Worm (Caenorhabditis elegans) whole organism, L1 larva: ENCODE results near the gene arrd-6.
A peak's percentile ranks its signal among the peaks of the same experiment; 100 is the strongest.

Source experiments
- C04F5.9 ChIP-seq: sonication (generic microtip); optimal IDR thresholded peaks from 2 replicates; lab custom pipeline; 2016; ENCODE audit warnings: missing genetic modification characterization, missing compliant biosample characterization
- C16A3.4 ChIP-seq: fragments of 150-350 bp; optimal IDR thresholded peaks from 2 replicates; lab custom pipeline; 2014; ENCODE audit warnings: missing biosample characterization, missing genetic modification characterization
- C34B4.2 ChIP-seq: sonication (generic microtip); optimal IDR thresholded peaks from 2 replicates; lab custom pipeline; 2017; ENCODE audit warnings: mild to moderate bottlenecking, missing genetic modification characterization, missing compliant biosample characterization
- F16B12.6 ChIP-seq: fragments of 150-350 bp; optimal IDR thresholded peaks from 2 replicates; lab custom pipeline; 2014; ENCODE audit warnings: missing biosample characterization, missing genetic modification characterization
- Y116A8C.19 ChIP-seq: sonication (generic microtip); optimal IDR thresholded peaks from 2 replicates; lab custom pipeline; 2016; ENCODE audit warnings: missing compliant biosample characterization, missing genetic modification characterization, borderline replicate concordance
- alr-1 ChIP-seq: fragments of 200-800 bp; sonication (Bioruptor generic); optimal IDR thresholded peaks from 2 replicates; lab custom pipeline; 2018; ENCODE audit warnings: borderline replicate concordance, mild to moderate bottlenecking, missing genetic modification characterization, missing compliant biosample characterization
- aly-2 ChIP-seq: fragments of 150-350 bp; optimal IDR thresholded peaks from 2 replicates; lab custom pipeline; 2014; ENCODE audit warnings: missing biosample characterization, missing genetic modification characterization
- ama-1 ChIP-seq: fragments of 150-350 bp; optimal IDR thresholded peaks from 2 replicates; lab custom pipeline; 2014
- blmp-1 ChIP-seq: fragments of 150-350 bp; optimal IDR thresholded peaks from 2 replicates; lab custom pipeline; 2014; ENCODE audit warnings: missing biosample characterization, missing genetic modification characterization
- ceh-63 ChIP-seq: fragments of 200-800 bp; sonication (Bioruptor generic); optimal IDR thresholded peaks from 2 replicates; lab custom pipeline; 2018; ENCODE audit warnings: mild to moderate bottlenecking, missing genetic modification characterization, missing compliant biosample characterization
- ceh-8 ChIP-seq: fragments of 200-800 bp; sonication (Bioruptor generic); optimal IDR thresholded peaks from 2 replicates; lab custom pipeline; 2018; ENCODE audit warnings: mild to moderate bottlenecking, missing genetic modification characterization, moderate library complexity, missing compliant biosample characterization
- ceh-82 ChIP-seq, 3 experiments: fragments of 150-350 bp in 1 of 3; sonication (generic microtip) in 2 of 3; optimal IDR thresholded peaks; 2 replicates each; lab custom pipeline; 2014 to 2017; ENCODE audit warnings: missing biosample characterization in 3 of 3, missing genetic modification characterization in 3 of 3
- ceh-90 ChIP-seq: sonication (generic microtip); optimal IDR thresholded peaks from 2 replicates; lab custom pipeline; 2016; ENCODE audit warnings: missing genetic modification characterization, missing compliant biosample characterization
- ces-1 ChIP-seq: fragments of 150-350 bp; optimal IDR thresholded peaks from 2 replicates; lab custom pipeline; 2014; ENCODE audit warnings: missing biosample characterization, missing genetic modification reagents, missing genetic modification characterization
- dsc-1 ChIP-seq: sonication (generic microtip); optimal IDR thresholded peaks from 2 replicates; lab custom pipeline; 2016; ENCODE audit warnings: mild to moderate bottlenecking, missing genetic modification characterization, missing compliant biosample characterization
- egl-13 ChIP-seq: sonication (generic microtip); optimal IDR thresholded peaks from 2 replicates; lab custom pipeline; 2016; ENCODE audit warnings: missing genotype, missing genetic modification reagents, missing genetic modification characterization, missing compliant biosample characterization
- egl-27 ChIP-seq, 2 experiments: fragments of 150-350 bp in 1 of 2; sonication (generic microtip); optimal IDR thresholded peaks; 3 replicates each; lab custom pipeline; 2017 to 2018; ENCODE audit warnings: missing biosample characterization in 2 of 2, missing genetic modification characterization in 2 of 2, missing genetic modification reagents in 2 of 2
- elt-3 ChIP-seq, 6 experiments: fragments of 150-350 bp in 1 of 6; sonication (generic microtip); optimal IDR thresholded peaks; 2 replicates each; lab custom pipeline; 2017 to 2018; ENCODE audit warnings: missing biosample characterization in 6 of 6, missing genetic modification characterization in 6 of 6, inconsistent platforms in 1 of 6
- fkh-10 ChIP-seq: sonication (generic microtip); optimal IDR thresholded peaks from 2 replicates; lab custom pipeline; 2017; ENCODE audit warnings: missing biosample characterization, missing genetic modification reagents, missing genetic modification characterization
- fkh-8 ChIP-seq: sonication (generic microtip); optimal IDR thresholded peaks from 2 replicates; lab custom pipeline; 2016; ENCODE audit warnings: mild to moderate bottlenecking, missing genetic modification characterization, missing compliant biosample characterization
- fos-1 ChIP-seq: fragments of 150-350 bp; optimal IDR thresholded peaks from 2 replicates; lab custom pipeline; 2014; ENCODE audit warnings: missing biosample characterization, missing genetic modification characterization
- grh-1 ChIP-seq: fragments of 200-800 bp; sonication (Bioruptor generic); IDR thresholded peaks from 2 replicates; pipeline ENCODE4 v1.3.6; 2022; ENCODE audit warnings: missing genetic modification reagents, missing genetic modification characterization, missing compliant biosample characterization
- hlh-17 ChIP-seq: fragments of 200-800 bp; sonication (Bioruptor generic); optimal IDR thresholded peaks from 2 replicates; lab custom pipeline; 2018; ENCODE audit warnings: missing genetic modification characterization, mild to moderate bottlenecking, missing compliant biosample characterization, moderate library complexity, borderline replicate concordance
- irx-1 ChIP-seq: sonication (generic microtip); optimal IDR thresholded peaks from 2 replicates; lab custom pipeline; 2016; ENCODE audit warnings: missing genetic modification characterization, missing compliant biosample characterization
- isw-1 ChIP-seq: fragments of 200-800 bp; sonication (Bioruptor generic); IDR thresholded peaks from 2 replicates; pipeline ENCODE4 v1.3.6; 2022; ENCODE audit warnings: missing genetic modification characterization, missing compliant biosample characterization
- jun-1 ChIP-seq: fragments of 150-350 bp; optimal IDR thresholded peaks from 2 replicates; lab custom pipeline; 2014; ENCODE audit warnings: missing biosample characterization, missing genetic modification reagents, missing genetic modification characterization
- lin-13 ChIP-seq: fragments of 150-350 bp; optimal IDR thresholded peaks from 2 replicates; lab custom pipeline; 2014; ENCODE audit warnings: missing biosample characterization, missing genetic modification reagents, missing genetic modification characterization
- lin-14 ChIP-seq: fragments of 200-800 bp; sonication (Bioruptor generic); optimal IDR thresholded peaks from 2 replicates; lab custom pipeline; 2018; ENCODE audit warnings: mild to moderate bottlenecking, missing genetic modification characterization, moderate library complexity, missing compliant biosample characterization
- lin-35 ChIP-seq, 2 experiments: fragments of 150-350 bp; optimal IDR thresholded peaks; 2 replicates each; lab custom pipeline; 2014; ENCODE audit warnings: missing biosample characterization in 2 of 2, missing genetic modification characterization in 2 of 2, missing genetic modification reagents in 2 of 2
- mab-9 ChIP-seq: fragments of 200-800 bp; sonication (Bioruptor generic); IDR thresholded peaks from 2 replicates; pipeline ENCODE4 v1.3.6; 2022; ENCODE audit warnings: missing genetic modification reagents, missing genetic modification characterization, missing compliant biosample characterization
- mdl-1 ChIP-seq, 2 experiments: fragments of 150-350 bp; optimal IDR thresholded peaks; 2 replicates each; lab custom pipeline; 2014 to 2017; ENCODE audit warnings: missing biosample characterization in 2 of 2, missing genetic modification characterization in 2 of 2, inconsistent platforms in 1 of 2
- mef-2 ChIP-seq: fragments of 150-350 bp; optimal IDR thresholded peaks from 2 replicates; lab custom pipeline; 2014; ENCODE audit warnings: missing biosample characterization, missing genetic modification characterization
- mep-1 ChIP-seq: fragments of 150-350 bp; optimal IDR thresholded peaks from 2 replicates; lab custom pipeline; 2014; ENCODE audit warnings: missing biosample characterization, missing genetic modification characterization
- nhr-12 ChIP-seq: sonication (generic microtip); optimal IDR thresholded peaks from 2 replicates; lab custom pipeline; 2017; ENCODE audit warnings: missing biosample characterization, missing genetic modification characterization
- nhr-237 ChIP-seq: fragments of 150-350 bp; optimal IDR thresholded peaks from 2 replicates; lab custom pipeline; 2014; ENCODE audit warnings: missing biosample characterization, missing genetic modification characterization
- nhr-28 ChIP-seq: fragments of 150-350 bp; optimal IDR thresholded peaks from 2 replicates; lab custom pipeline; 2014; ENCODE audit warnings: missing biosample characterization, missing genetic modification characterization
- nhr-47 ChIP-seq: sonication (generic microtip); optimal IDR thresholded peaks from 2 replicates; lab custom pipeline; 2016; ENCODE audit warnings: mild to moderate bottlenecking, missing genetic modification characterization, moderate library complexity, missing compliant biosample characterization
- nhr-77 ChIP-seq: fragments of 150-350 bp; optimal IDR thresholded peaks from 2 replicates; lab custom pipeline; 2014; ENCODE audit warnings: missing biosample characterization, missing genetic modification characterization
- nhr-90 ChIP-seq: sonication (generic microtip); optimal IDR thresholded peaks from 2 replicates; lab custom pipeline; 2016; ENCODE audit warnings: mild to moderate bottlenecking, missing genetic modification characterization, missing compliant biosample characterization; ENCODE audit not compliant: poor library complexity
- pag-3 ChIP-seq: sonication (generic microtip); optimal IDR thresholded peaks from 2 replicates; lab custom pipeline; 2017; ENCODE audit warnings: missing genetic modification characterization, mild to moderate bottlenecking, missing compliant biosample characterization, antibody characterized with exemption, borderline replicate concordance; ENCODE audit not compliant: insufficient read depth
- pqm-1 ChIP-seq: sonication (generic microtip); optimal IDR thresholded peaks from 3 replicates; lab custom pipeline; 2017; ENCODE audit warnings: missing biosample characterization, missing genetic modification characterization
- rnt-1 ChIP-seq: sonication (generic microtip); optimal IDR thresholded peaks from 2 replicates; lab custom pipeline; 2016; ENCODE audit warnings: mild to moderate bottlenecking, missing genetic modification characterization, moderate library complexity, missing compliant biosample characterization
- skn-1 ChIP-seq: fragments of 150-350 bp; optimal IDR thresholded peaks from 2 replicates; lab custom pipeline; 2014; ENCODE audit warnings: missing biosample characterization, missing genetic modification characterization
- snpc-4 ChIP-seq: fragments of 150-350 bp; optimal IDR thresholded peaks from 2 replicates; lab custom pipeline; 2014; ENCODE audit warnings: missing biosample characterization, missing genetic modification characterization
- sox-4 ChIP-seq: sonication (generic microtip); optimal IDR thresholded peaks from 2 replicates; lab custom pipeline; 2016; ENCODE audit warnings: missing genetic modification characterization, missing compliant biosample characterization
- sup-37 ChIP-seq: fragments of 200-800 bp; sonication (Bioruptor generic); optimal IDR thresholded peaks from 2 replicates; lab custom pipeline; 2018; ENCODE audit warnings: mild to moderate bottlenecking, missing genetic modification characterization, missing compliant biosample characterization
- swsn-7 ChIP-seq: sonication (generic microtip); optimal IDR thresholded peaks from 2 replicates; lab custom pipeline; 2016; ENCODE audit warnings: missing genetic modification characterization, missing compliant biosample characterization
- tbx-2 ChIP-seq: sonication (generic microtip); optimal IDR thresholded peaks from 2 replicates; lab custom pipeline; 2016; ENCODE audit warnings: missing genetic modification characterization, missing compliant biosample characterization
- unc-130 ChIP-seq: fragments of 150-350 bp; optimal IDR thresholded peaks from 2 replicates; lab custom pipeline; 2017; ENCODE audit warnings: missing biosample characterization, missing genetic modification characterization, inconsistent platforms
- unc-62 ChIP-seq: fragments of 150-350 bp; optimal IDR thresholded peaks from 2 replicates; lab custom pipeline; 2014; ENCODE audit warnings: missing biosample characterization, missing genetic modification reagents, missing genetic modification characterization
- unc-98 ChIP-seq: fragments of 200-800 bp; sonication (Bioruptor generic); IDR thresholded peaks from 2 replicates; pipeline ENCODE4 v1.3.6; 2022; ENCODE audit warnings: missing genetic modification characterization, missing compliant biosample characterization
- xbp-1 ChIP-seq: sonication (generic microtip); optimal IDR thresholded peaks from 2 replicates; lab custom pipeline; 2016; ENCODE audit warnings: missing genetic modification characterization, missing compliant biosample characterization
- zag-1 ChIP-seq: fragments of 150-350 bp; optimal IDR thresholded peaks from 2 replicates; lab custom pipeline; 2014; ENCODE audit warnings: missing biosample characterization, missing genetic modification characterization
- zip-4 ChIP-seq: fragments of 200-800 bp; sonication (Bioruptor generic); optimal IDR thresholded peaks from 2 replicates; lab custom pipeline; 2018; ENCODE audit warnings: mild to moderate bottlenecking, missing genetic modification characterization, moderate library complexity, missing compliant biosample characterization

The arrd-6 gene

ce11 chrII:11132542-11132941 lies 10.0 kb upstream of the arrd-6 start, which contains the start of gene F40F8.11:
TSS of gene F40F8.11 (minus strand) at chrII:11132590.
- TF ChIP-seq mab-9: no peak
- peak; percentile 57 for TF ChIP-seq skn-1
- 0 out of 2 replicates have a peak, but pooled peaks have one; percentile 1 for TF ChIP-seq isw-1 (GFP tag; lab: Robert Waterston, UW)
- peak; percentile 43 for TF ChIP-seq lin-14
- TF ChIP-seq zag-1: no peak
- TF ChIP-seq snpc-4 (tag; lab: Kevin White, UChicago): no peak
- no peak for TF ChIP-seq fkh-10 (GFP tag; lab: Kevin White, UChicago)
- no peak for TF ChIP-seq zip-4 (GFP tag; lab: Kevin White, UChicago)
- TF ChIP-seq egl-27 (tag; optimal IDR thresholded peaks at IDR 0.05; lab: Kevin White, UChicago): no peak
- peak; percentile 89 to 95 for TF ChIP-seq lin-35 (GFP tag; optimal IDR thresholded peaks at IDR 0.05; lab: Kevin White, UChicago)
- TF ChIP-seq Y116A8C.19 (tag; lab: Kevin White, UChicago): no peak
- peak; percentile 26 for TF ChIP-seq tbx-2 (tag; lab: Kevin White, UChicago)
- TF ChIP-seq aly-2 (tag; lab: Kevin White, UChicago): no peak
- no peak for TF ChIP-seq unc-62 (GFP tag; lab: Kevin White, UChicago)
- no peak for TF ChIP-seq sup-37 (GFP tag; lab: Kevin White, UChicago)
- no peak for TF ChIP-seq F16B12.6 (tag; lab: Kevin White, UChicago)
- peak; percentile 62 for TF ChIP-seq C16A3.4 (tag; lab: Kevin White, UChicago)
- TF ChIP-seq mdl-1 (tag; optimal IDR thresholded peaks at IDR 0.05; lab: Kevin White, UChicago): no peak
- TF ChIP-seq sox-4 (tag; lab: Kevin White, UChicago): no peak
- TF ChIP-seq ceh-82 (tag; optimal IDR thresholded peaks at IDR 0.05; lab: Kevin White, UChicago): peak in 1 of 3 experiments; percentile 11
- TF ChIP-seq fos-1 (tag; lab: Kevin White, UChicago): no peak
- TF ChIP-seq nhr-77 (tag; lab: Kevin White, UChicago): no peak
- peak; percentile 56 for TF ChIP-seq mep-1 (tag; lab: Kevin White, UChicago)
- TF ChIP-seq C04F5.9 (tag; lab: Kevin White, UChicago): no peak
- TF ChIP-seq blmp-1 (tag; lab: Kevin White, UChicago): peak; percentile 35
- TF ChIP-seq hlh-17 (GFP tag; lab: Kevin White, UChicago): no peak
- TF ChIP-seq ceh-90 (tag; lab: Kevin White, UChicago): no peak
- TF ChIP-seq nhr-28 (tag; lab: Kevin White, UChicago): no peak
- no peak for TF ChIP-seq grh-1 (GFP tag; lab: Robert Waterston, UW)
- peak; percentile 21 for TF ChIP-seq xbp-1
- TF ChIP-seq nhr-12 (tag; lab: Kevin White, UChicago): no peak
- no peak for TF ChIP-seq nhr-90 (tag; lab: Kevin White, UChicago)
- peak; percentile 20 for TF ChIP-seq swsn-7 (tag; lab: Kevin White, UChicago)
- TF ChIP-seq fkh-8: no peak
- TF ChIP-seq pqm-1 (tag; lab: Kevin White, UChicago): no peak
- no peak for TF ChIP-seq pag-3 (tag; lab: Kevin White, UChicago)
- TF ChIP-seq mef-2 (tag; lab: Kevin White, UChicago): no peak
- TF ChIP-seq elt-3 (tag; optimal IDR thresholded peaks at IDR 0.05; lab: Kevin White, UChicago): no peak
- TF ChIP-seq ama-1 (lab: Kevin White, UChicago): no peak
- no peak for TF ChIP-seq lin-13 (GFP tag; lab: Kevin White, UChicago)
- no peak for TF ChIP-seq irx-1 (tag; lab: Kevin White, UChicago)
- no peak for TF ChIP-seq ces-1 (GFP tag; lab: Kevin White, UChicago)
- TF ChIP-seq unc-98 (GFP tag; lab: Robert Waterston, UW): no peak
- TF ChIP-seq unc-130 (tag; lab: Kevin White, UChicago): no peak
- TF ChIP-seq ceh-63 (GFP tag; lab: Kevin White, UChicago): no peak
- no peak for TF ChIP-seq jun-1 (tag; lab: Kevin White, UChicago)
- no peak for TF ChIP-seq C34B4.2
- no peak for TF ChIP-seq egl-13
- TF ChIP-seq nhr-47 (tag; lab: Kevin White, UChicago): peak; percentile 53
- no peak for TF ChIP-seq alr-1 (tag; lab: Kevin White, UChicago)
- no peak for TF ChIP-seq ceh-8
- TF ChIP-seq nhr-237 (tag; lab: Kevin White, UChicago): no peak
- peak; percentile 24 for TF ChIP-seq rnt-1
- peak; percentile 30 for TF ChIP-seq dsc-1 (tag; lab: Kevin White, UChicago)
